Worm (Caenorhabditis elegans): ENCODE results near the gene M176.9.

DNA sequence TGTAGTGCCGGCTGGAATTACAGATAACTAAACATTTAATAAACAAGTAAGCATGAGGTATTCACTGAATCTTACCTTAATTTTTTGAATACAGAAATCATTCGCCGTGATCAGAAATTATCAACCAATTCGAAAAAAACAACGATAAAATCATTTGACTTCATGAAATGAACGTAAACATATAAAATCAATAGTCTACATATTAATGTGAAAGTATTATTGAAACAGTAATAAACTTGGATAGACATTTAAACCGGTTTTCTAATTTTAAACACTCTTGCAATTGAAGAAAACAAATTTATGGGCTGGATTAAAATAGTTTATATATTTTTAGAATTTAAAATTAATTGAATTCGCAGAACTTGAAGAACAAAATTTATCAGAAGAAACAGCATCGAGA lies 30.4 kb upstream of the M176.9 start, which contains the start of gene chil-16:
- TF ChIP-seq snpc-4 (tag; optimal IDR thresholded peaks at IDR 0.05) (no peak), nhr-77 (tag; optimal IDR thresholded peaks at IDR 0.05) (no peak), ceh-16 (tag; optimal IDR thresholded peaks at IDR 0.05) (no peak), pha-4 (tag; optimal IDR thresholded peaks at IDR 0.05) (no peak), nhr-11 (tag; optimal IDR thresholded peaks at IDR 0.05) (no peak), ama-1 (optimal IDR thresholded peaks at IDR 0.05) (no peak), hmg-11 (tag; optimal IDR thresholded peaks at IDR 0.05) (no peak), ceh-28 (tag; optimal IDR thresholded peaks at IDR 0.05) (no peak), elt-3 (tag; optimal IDR thresholded peaks at IDR 0.05) (no peak), nhr-28 (tag; optimal IDR thresholded peaks at IDR 0.05) (no peak), skn-1 (tag; optimal IDR thresholded peaks at IDR 0.05) (no peak), ztf-11 (tag; optimal IDR thresholded peaks at IDR 0.05) (no peak), nhr-12 (tag; optimal IDR thresholded peaks at IDR 0.05) (no peak)
